Fruit fly (Drosophila melanogaster) whole organism, wandering third instar larva: ENCODE results near the gene CG11247.

Source experiments
- GATAd ChIP-seq: sonication (Bioruptor generic); optimal IDR thresholded peaks from 2 replicates; lab custom pipeline; 2016; ENCODE audit warnings: missing biosample characterization, missing genetic modification characterization
- Hr78 ChIP-seq: fragments of >200 bp; optimal IDR thresholded peaks from 2 replicates; lab custom pipeline; 2017; ENCODE audit warnings: missing biosample characterization, missing genetic modification characterization
- Myc ChIP-seq: fragments of >200 bp; optimal IDR thresholded peaks from 2 replicates; lab custom pipeline; 2017
- br ChIP-seq: fragments of 200-800 bp; sonication (Bioruptor generic); optimal IDR thresholded peaks from 2 replicates; lab custom pipeline; 2016; ENCODE audit warnings: missing biosample characterization, missing genetic modification characterization
- pan ChIP-seq: fragments of >200 bp; optimal IDR thresholded peaks from 2 replicates; lab custom pipeline; 2017
- psq ChIP-seq: fragments of 200-800 bp; sonication (Bioruptor generic); optimal IDR thresholded peaks from 3 replicates; lab custom pipeline; 2017; ENCODE audit warnings: missing biosample characterization, mild to moderate bottlenecking, missing genetic modification characterization, moderate library complexity
- sage ChIP-seq: fragments of 200-800 bp; sonication (Bioruptor generic); optimal IDR thresholded peaks from 2 replicates; lab custom pipeline; 2016; ENCODE audit warnings: missing biosample characterization, mild to moderate bottlenecking, missing genetic modification characterization
- tai ChIP-seq: sonication (Bioruptor generic); optimal IDR thresholded peaks from 2 replicates; lab custom pipeline; 2016; ENCODE audit warnings: missing biosample characterization, missing genetic modification characterization
- woc ChIP-seq: sonication (Bioruptor generic); optimal IDR thresholded peaks from 2 replicates; lab custom pipeline; 2016; ENCODE audit warnings: missing biosample characterization, mild to moderate bottlenecking, missing genetic modification characterization

DNA sequence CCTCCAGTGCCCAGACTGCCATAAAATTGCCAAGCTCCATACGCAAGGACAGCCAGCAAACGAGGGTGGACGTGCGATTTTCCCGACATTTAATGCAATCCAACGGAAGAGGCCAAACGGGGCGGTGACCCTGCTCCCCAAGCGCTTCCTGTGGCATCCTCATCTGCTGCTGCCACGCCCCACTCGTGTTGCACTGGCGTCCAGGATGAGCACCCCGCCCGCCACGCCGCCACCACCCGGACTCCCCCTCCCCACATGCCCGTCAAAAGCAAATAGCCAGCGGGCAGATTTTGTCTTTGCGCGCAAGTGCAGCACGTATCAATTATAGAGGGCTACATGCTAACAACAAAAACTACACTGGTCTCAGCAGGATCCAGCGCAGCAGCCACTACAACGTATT is 10.4 kb downstream of the CG11247 start:
- no peak for TF ChIP-seq Myc
- TF ChIP-seq sage (GFP tag; lab: Kevin White, UChicago) = no peak
- TF ChIP-seq pan (lab: Kevin White, UChicago) = no peak
- no peak for TF ChIP-seq psq (GFP tag; lab: Kevin White, UChicago)
- TF ChIP-seq br (GFP tag; lab: Kevin White, UChicago) = no peak
- TF ChIP-seq woc (GFP tag; lab: Kevin White, UChicago) = no peak
- no peak for TF ChIP-seq tai
- no peak for TF ChIP-seq Hr78 (GFP tag; lab: Kevin White, UChicago)
- no peak for TF ChIP-seq GATAd
